Worm (Caenorhabditis elegans): ENCODE data around the gene F57F4.2.

- TF ChIP-seq nhr-102 (tag; optimal IDR thresholded peaks at IDR 0.05) (no peak), daf-19 (GFP tag; conservative IDR thresholded peaks at IDR 0.05) (no peak), snpc-4 (tag; optimal IDR thresholded peaks at IDR 0.05) (no peak), nhr-11 (tag; optimal IDR thresholded peaks at IDR 0.05) (no peak), ama-1 (optimal IDR thresholded peaks at IDR 0.05) (no peak), nhr-48 (tag; optimal IDR thresholded peaks at IDR 0.05) (no peak), dmd-8 (GFP tag; IDR thresholded peaks at IDR 0.05) (no peak), ceh-44 (GFP tag; IDR thresholded peaks at IDR 0.05) (no peak), ZK546.5 (tag; optimal IDR thresholded peaks at IDR 0.05) (no peak), ceh-62 (tag; optimal IDR thresholded peaks at IDR 0.05) (no peak), fos-1 (tag; optimal IDR thresholded peaks at IDR 0.05) (no peak), nhr-6 (tag; optimal IDR thresholded peaks at IDR 0.05) (no peak), ztf-11 (tag; optimal IDR thresholded peaks at IDR 0.05) (no peak), mxl-3 (GFP tag; optimal IDR thresholded peaks at IDR 0.05) (no peak)
These were observed 46.8 kb upstream of the F57F4.2 start, which contains the start of gene hpo-19 for ce11 chrV:6436332-6436731.

Data from whole organism, L4 larva.